Fruit fly (Drosophila melanogaster): Measurements from ENCODE around the gene Sgsf.

DNA sequence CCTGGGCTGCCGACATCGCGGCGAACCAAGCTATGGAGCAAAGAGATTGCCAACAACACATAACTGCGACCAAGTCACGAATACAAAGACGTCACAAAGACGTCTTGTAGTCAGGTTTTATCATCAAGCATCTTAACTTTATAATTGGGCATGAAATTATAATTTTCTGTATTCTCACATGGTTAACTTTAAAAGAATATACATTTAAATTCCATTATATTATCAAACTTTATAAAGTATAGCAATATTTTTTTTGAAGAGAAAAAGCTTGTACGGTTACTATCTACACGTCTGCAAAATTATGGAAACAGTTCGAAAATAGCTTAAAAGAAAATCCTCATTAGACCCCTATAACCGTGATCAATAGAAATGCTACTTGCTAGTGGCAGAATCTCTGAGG lies 10.5 kb downstream of the Sgsf start, which contains the start of gene CG10041:
- no peak for TF ChIP-seq psq (optimal IDR thresholded peaks at IDR 0.05)
- no peak for TF ChIP-seq EcR (GFP tag; optimal IDR thresholded peaks at IDR 0.05)
- TF ChIP-seq Dll (optimal IDR thresholded peaks at IDR 0.05): no peak
- no peak for TF ChIP-seq CG8478 (optimal IDR thresholded peaks at IDR 0.05)
- no peak for TF ChIP-seq pan (optimal IDR thresholded peaks at IDR 0.05)
